Fruit fly (Drosophila melanogaster): ENCODE results near the gene ntc.

Gene ntc

dm6 chr3L:3826541-3826940, 20.3 kb upstream of the ntc start (continued):
- TF ChIP-seq grn (GFP tag; optimal IDR thresholded peaks at IDR 0.05) (no peak), CG11695 (GFP tag; IDR thresholded peaks at IDR 0.05) (peak; percentile 88), zen2 (GFP tag; IDR thresholded peaks at IDR 0.05; ENCODE audit: partially characterized antibody) (no peak), chif (GFP tag; optimal IDR thresholded peaks at IDR 0.05) (peak; percentile 18 to 33), scrt (GFP tag; optimal IDR thresholded peaks at IDR 0.05) (peak; percentile 78), gsb (GFP tag; IDR thresholded peaks at IDR 0.05) (peak; percentile 58), CG7786 (GFP tag; optimal IDR thresholded peaks at IDR 0.05) (no peak), E2f2 (GFP tag; IDR thresholded peaks at IDR 0.05) (peak; percentile 65; the same call in 1 of the 2 replicates), Camta (GFP tag; optimal IDR thresholded peaks at IDR 0.05) (no peak), CG16863 (GFP tag; optimal IDR thresholded peaks at IDR 0.05) (no peak), cad (GFP tag; optimal IDR thresholded peaks at IDR 0.05) (no peak), sima (GFP tag; optimal IDR thresholded peaks at IDR 0.05) (no peak), CG34422 (GFP tag; IDR thresholded peaks at IDR 0.05) (peak; percentile 63; the same call in 2 of the 3 replicates), H2.0 (GFP tag; IDR thresholded peaks at IDR 0.05) (peak; percentile 77), al (GFP tag; IDR thresholded peaks at IDR 0.05) (peak; percentile 43; the same call in 1 of the 2 replicates), CG11398 (GFP tag; optimal IDR thresholded peaks at IDR 0.05) (no peak), tll (GFP tag; optimal IDR thresholded peaks at IDR 0.05) (no peak), Fer3 (tag; optimal IDR thresholded peaks at IDR 0.05) (peak; percentile 89), CG15011 (GFP tag; optimal IDR thresholded peaks at IDR 0.05) (peak; percentile 50), Xbp1 (GFP tag; optimal IDR thresholded peaks at IDR 0.05) (peak; percentile 78), tna (GFP tag; IDR thresholded peaks at IDR 0.05; ENCODE audit: partially characterized antibody) (no peak), CG31388 (GFP tag; optimal IDR thresholded peaks at IDR 0.05) (no peak), dimm (GFP tag; IDR thresholded peaks at IDR 0.05) (peak; percentile 39; the same call in 1 of the 2 replicates), CG2116 (GFP tag; optimal IDR thresholded peaks at IDR 0.05) (peak; percentile 39), CG17328 (GFP tag; IDR thresholded peaks at IDR 0.05) (peak; percentile 73), NC2α (GFP tag; optimal IDR thresholded peaks at IDR 0.05) (no peak), pita (GFP tag; optimal IDR thresholded peaks at IDR 0.05) (no peak), CG10321 (GFP tag; IDR thresholded peaks at IDR 0.05) (peak; percentile 47; the same call in 1 of the 2 replicates), Nf-YA (GFP tag; IDR thresholded peaks at IDR 0.05) (peak; percentile 72), Neu2 (GFP tag; optimal IDR thresholded peaks at IDR 0.05; ENCODE audit: borderline replicate concordance) (no peak), cwo (GFP tag; optimal IDR thresholded peaks at IDR 0.05) (peak; percentile 82), schlank (tag; optimal IDR thresholded peaks at IDR 0.05) (no peak), pum (GFP tag; optimal IDR thresholded peaks at IDR 0.05) (no peak), cas (GFP tag; IDR thresholded peaks at IDR 0.05) (peak; percentile 35; the same call in 1 of the 2 replicates), Atf3 (GFP tag; optimal IDR thresholded peaks at IDR 0.05) (no peak), Antp (GFP tag; optimal IDR thresholded peaks at IDR 0.05) (peak; percentile 7), jumu (GFP tag; optimal IDR thresholded peaks at IDR 0.05) (no peak), ap (GFP tag; IDR thresholded peaks at IDR 0.05) (peak; percentile 80), Dll (GFP tag; IDR thresholded peaks at IDR 0.05; ENCODE audit: partially characterized antibody) (no peak), abd-A (tag; optimal IDR thresholded peaks at IDR 0.05) (peak; percentile 31), CG7271 (tag; optimal IDR thresholded peaks at IDR 0.05) (peak; percentile 51), Side (GFP tag; optimal IDR thresholded peaks at IDR 0.05) (no peak), Dref (GFP tag; IDR thresholded peaks at IDR 0.05) (no peak), CG10431 (GFP tag; optimal IDR thresholded peaks at IDR 0.05) (peak; percentile 56), CoRest (tag; optimal IDR thresholded peaks at IDR 0.05) (peak; percentile 88), CG3847 (GFP tag; IDR thresholded peaks at IDR 0.05) (peak; percentile 73), CG7963 (GFP tag; IDR thresholded peaks at IDR 0.05; ENCODE audit: partially characterized antibody) (no peak), grau (tag; optimal IDR thresholded peaks at IDR 0.05) (peak; percentile 90), CG4328 (GFP tag; optimal IDR thresholded peaks at IDR 0.05) (peak; percentile 63), Ets97D (GFP tag; optimal IDR thresholded peaks at IDR 0.05) (no peak), pho (GFP tag; optimal IDR thresholded peaks at IDR 0.05) (peak; percentile 15)
